Fruit fly (Drosophila melanogaster) whole organism, embryonic: ENCODE data around the gene CG13766.

Experiments used
- Abd-B ChIP-seq: fragments of 200-800 bp; sonication (Bioruptor generic); optimal IDR thresholded peaks from 2 replicates; lab custom pipeline; 2018; ENCODE audit warnings: missing biosample characterization, mild to moderate bottlenecking, missing genetic modification characterization, moderate library complexity
- Asciz ChIP-seq: fragments of 200-800 bp; sonication (Bioruptor generic); optimal IDR thresholded peaks from 2 replicates; lab custom pipeline; 2017; ENCODE audit warnings: missing biosample characterization, mild to moderate bottlenecking, missing genetic modification characterization, missing genetic modification reagents
- Atf-2 ChIP-seq: fragments of 200-800 bp; sonication (Bioruptor generic); optimal IDR thresholded peaks from 2 replicates; lab custom pipeline; 2016; ENCODE audit warnings: missing biosample characterization, missing genetic modification characterization
- Bgb ChIP-seq: fragments of 200-800 bp; sonication (Bioruptor generic); IDR thresholded peaks from 2 replicates; pipeline ENCODE4 v1.3.6; 2022; ENCODE audit warnings: missing biosample characterization, missing genetic modification characterization; ENCODE audit not compliant: partially characterized antibody
- Blimp-1 ChIP-seq: fragments of 200-800 bp; sonication (Bioruptor generic); optimal IDR thresholded peaks from 3 replicates; lab custom pipeline; 2018; ENCODE audit warnings: missing biosample characterization, missing genetic modification characterization, mild to moderate bottlenecking, moderate library complexity, missing genetic modification reagents
- CG10366 ChIP-seq: fragments of 200-800 bp; sonication (Bioruptor generic); IDR thresholded peaks from 2 replicates; pipeline ENCODE4 v1.3.6; 2022; ENCODE audit warnings: missing biosample characterization, missing genetic modification characterization
- CG10431 ChIP-seq: fragments of 200-800 bp; sonication (Bioruptor generic); optimal IDR thresholded peaks from 3 replicates; lab custom pipeline; 2018; ENCODE audit warnings: missing biosample characterization, mild to moderate bottlenecking, missing genetic modification characterization
- CG11398 ChIP-seq: fragments of 200-800 bp; sonication (Bioruptor generic); optimal IDR thresholded peaks from 2 replicates; lab custom pipeline; 2016; ENCODE audit warnings: missing biosample characterization, missing genetic modification characterization
- CG12391 ChIP-seq: fragments of 200-800 bp; sonication (Bioruptor generic); optimal IDR thresholded peaks from 3 replicates; lab custom pipeline; 2018; ENCODE audit warnings: missing biosample characterization, mild to moderate bottlenecking, missing genetic modification characterization, moderate library complexity
- CG13775 ChIP-seq: fragments of 200-800 bp; sonication (Bioruptor generic); optimal IDR thresholded peaks from 3 replicates; lab custom pipeline; 2017; ENCODE audit warnings: missing biosample characterization, mild to moderate bottlenecking, missing genetic modification characterization
- CG14014 ChIP-seq: fragments of 200-800 bp; sonication (Bioruptor generic); IDR thresholded peaks from 2 replicates; pipeline ENCODE4 v1.3.6; 2022; ENCODE audit warnings: missing biosample characterization, missing genetic modification characterization
- CG15011 ChIP-seq: fragments of 200-800 bp; sonication (Bioruptor generic); optimal IDR thresholded peaks from 3 replicates; lab custom pipeline; 2018; ENCODE audit warnings: missing biosample characterization, mild to moderate bottlenecking, missing genetic modification characterization
- CG15269 ChIP-seq: fragments of 200-800 bp; sonication (Bioruptor generic); optimal IDR thresholded peaks from 2 replicates; lab custom pipeline; 2018; ENCODE audit warnings: missing biosample characterization, mild to moderate bottlenecking, missing genetic modification characterization, moderate library complexity
- CG16779 ChIP-seq: fragments of 200-800 bp; sonication (Bioruptor generic); IDR thresholded peaks from 2 replicates; pipeline ENCODE4 v1.3.6; 2022; ENCODE audit warnings: missing biosample characterization, missing genetic modification characterization
- CG1832 ChIP-seq: fragments of 200-800 bp; sonication (Bioruptor generic); optimal IDR thresholded peaks from 2 replicates; lab custom pipeline; 2017; ENCODE audit warnings: missing biosample characterization, mild to moderate bottlenecking, missing genetic modification characterization, inconsistent platforms
- CG4617 ChIP-seq: fragments of 200-800 bp; sonication (Bioruptor generic); optimal IDR thresholded peaks from 3 replicates; lab custom pipeline; 2016; ENCODE audit warnings: missing biosample characterization, missing genetic modification characterization, borderline replicate concordance
- CG6175 ChIP-seq: fragments of 200-800 bp; sonication (Bioruptor generic); IDR thresholded peaks from 3 replicates; pipeline ENCODE4 v1.3.6; 2022; ENCODE audit warnings: missing biosample characterization, missing genetic modification characterization
- CG7928 ChIP-seq: fragments of 200-800 bp; sonication (Bioruptor generic); optimal IDR thresholded peaks from 2 replicates; lab custom pipeline; 2017; ENCODE audit warnings: missing biosample characterization, mild to moderate bottlenecking, missing genetic modification characterization
- CG9727 ChIP-seq: fragments of 200-800 bp; sonication (Bioruptor generic); optimal IDR thresholded peaks from 3 replicates; lab custom pipeline; 2017; ENCODE audit warnings: missing biosample characterization, mild to moderate bottlenecking, missing genetic modification characterization
- CG9817 ChIP-seq: fragments of 200-800 bp; sonication (Bioruptor generic); optimal IDR thresholded peaks from 2 replicates; lab custom pipeline; 2018; ENCODE audit warnings: missing biosample characterization, mild to moderate bottlenecking, missing genetic modification characterization, moderate library complexity
- CrebB ChIP-seq: fragments of 200-800 bp; sonication (Bioruptor generic); optimal IDR thresholded peaks from 3 replicates; lab custom pipeline; 2018; ENCODE audit warnings: missing biosample characterization, mild to moderate bottlenecking, missing genetic modification characterization
- D19A ChIP-seq: fragments of 200-800 bp; optimal IDR thresholded peaks from 3 replicates; lab custom pipeline; 2019; ENCODE audit warnings: missing biosample characterization, mild to moderate bottlenecking, missing genetic modification characterization, moderate library complexity
- ERR ChIP-seq: fragments of 200-800 bp; sonication (Bioruptor generic); optimal IDR thresholded peaks from 2 replicates; lab custom pipeline; 2016; ENCODE audit warnings: missing biosample characterization, missing genetic modification characterization
- HHEX ChIP-seq: fragments of 200-800 bp; sonication (Bioruptor generic); optimal IDR thresholded peaks from 3 replicates; lab custom pipeline; 2017; ENCODE audit warnings: missing biosample characterization, mild to moderate bottlenecking, missing genetic modification characterization, missing genetic modification reagents
- HLH54F ChIP-seq: fragments of 200-800 bp; sonication (Bioruptor generic); optimal IDR thresholded peaks from 3 replicates; lab custom pipeline; 2016; ENCODE audit warnings: missing biosample characterization, missing genetic modification characterization
- HLHmδ ChIP-seq: fragments of 200-800 bp; sonication (Bioruptor generic); optimal IDR thresholded peaks from 2 replicates; lab custom pipeline; 2018; ENCODE audit warnings: missing biosample characterization, mild to moderate bottlenecking, missing genetic modification characterization, moderate library complexity
- Hr39 ChIP-seq: fragments of >200 bp; optimal IDR thresholded peaks from 2 replicates; lab custom pipeline; 2017
- Lhr ChIP-seq: fragments of 200-800 bp; sonication (Bioruptor generic); optimal IDR thresholded peaks from 3 replicates; lab custom pipeline; 2017; ENCODE audit warnings: mild to moderate bottlenecking, missing biosample characterization, missing genetic modification reagents, missing genetic modification characterization
- Max ChIP-seq: fragments of 200-800 bp; sonication (Bioruptor generic); optimal IDR thresholded peaks from 2 replicates; lab custom pipeline; 2016; ENCODE audit warnings: missing biosample characterization, mild to moderate bottlenecking, missing genetic modification characterization
- Med ChIP-seq: fragments of 200-800 bp; sonication (Bioruptor generic); peaks from one replicate; lab custom pipeline; 2016; ENCODE audit warnings: missing biosample characterization, missing genetic modification characterization, mild to moderate bottlenecking, inconsistent platforms, moderate library complexity
- Neu2 ChIP-seq: fragments of 200-800 bp; sonication (Bioruptor generic); optimal IDR thresholded peaks from 3 replicates; lab custom pipeline; 2016; ENCODE audit warnings: missing biosample characterization, missing genetic modification characterization, borderline replicate concordance
- Nf-YC ChIP-seq: fragments of 200-800 bp; optimal IDR thresholded peaks from 3 replicates; lab custom pipeline; 2019; ENCODE audit warnings: missing biosample characterization, mild to moderate bottlenecking, missing genetic modification characterization, moderate library complexity
- Poxn ChIP-seq: fragments of 200-800 bp; sonication (Bioruptor generic); IDR thresholded peaks from 2 replicates; pipeline ENCODE4 v1.3.6; 2022; ENCODE audit warnings: missing biosample characterization, missing genetic modification characterization
- Rx ChIP-seq: fragments of 200-800 bp; sonication (Bioruptor generic); IDR thresholded peaks from 2 replicates; pipeline ENCODE4 v1.3.6; 2022; ENCODE audit warnings: missing biosample characterization, missing genetic modification characterization
- Side ChIP-seq: fragments of 200-800 bp; sonication (Bioruptor generic); optimal IDR thresholded peaks from 2 replicates; lab custom pipeline; 2016; ENCODE audit warnings: missing biosample characterization, missing genetic modification characterization
- Sry-δ ChIP-seq: fragments of 200-800 bp; sonication (Bioruptor generic); optimal IDR thresholded peaks from 2 replicates; lab custom pipeline; 2016; ENCODE audit warnings: missing biosample characterization, missing genetic modification characterization
- TFAM ChIP-seq: fragments of 200-800 bp; sonication (Bioruptor generic); optimal IDR thresholded peaks from 2 replicates; lab custom pipeline; 2017; ENCODE audit warnings: missing biosample characterization, missing genetic modification characterization, inconsistent platforms
- Usf ChIP-seq: fragments of 200-800 bp; sonication (Bioruptor generic); optimal IDR thresholded peaks from 2 replicates; lab custom pipeline; 2017; ENCODE audit warnings: missing genotype, missing biosample characterization, missing genetic modification characterization
- Xbp1 ChIP-seq: fragments of 200-800 bp; sonication (Bioruptor generic); optimal IDR thresholded peaks from 3 replicates; lab custom pipeline; 2016; ENCODE audit warnings: missing biosample characterization, mild to moderate bottlenecking, missing genetic modification characterization
- amos ChIP-seq: fragments of 200-800 bp; sonication (Bioruptor generic); IDR thresholded peaks from 2 replicates; pipeline ENCODE4 v1.3.6; 2022; ENCODE audit warnings: missing biosample characterization, missing genetic modification characterization; ENCODE audit not compliant: partially characterized antibody
- bbx ChIP-seq: fragments of 200-800 bp; sonication (Bioruptor generic); IDR thresholded peaks from 2 replicates; pipeline ENCODE4 v1.3.6; 2022; ENCODE audit warnings: missing biosample characterization, missing genetic modification characterization; ENCODE audit not compliant: partially characterized antibody
- chm ChIP-seq: fragments of 200-800 bp; sonication (Bioruptor generic); IDR thresholded peaks from 2 replicates; pipeline ENCODE4 v1.3.6; 2022; ENCODE audit warnings: missing biosample characterization, missing genetic modification characterization
- chn ChIP-seq: fragments of 200-800 bp; sonication (Bioruptor generic); optimal IDR thresholded peaks from 2 replicates; lab custom pipeline; 2016; ENCODE audit warnings: missing biosample characterization, missing genetic modification characterization
- dimm ChIP-seq: fragments of 200-800 bp; sonication (Bioruptor generic); IDR thresholded peaks from 2 replicates; pipeline ENCODE4 v1.3.6; 2022; ENCODE audit warnings: missing biosample characterization, missing genetic modification characterization
- ems ChIP-seq: fragments of 200-800 bp; sonication (Bioruptor generic); optimal IDR thresholded peaks from 3 replicates; lab custom pipeline; 2016; ENCODE audit warnings: missing biosample characterization, missing genetic modification characterization
- en ChIP-seq: fragments of 200-800 bp; sonication (Bioruptor generic); optimal IDR thresholded peaks from 2 replicates; lab custom pipeline; 2016; ENCODE audit warnings: missing biosample characterization, missing genetic modification characterization
- gt ChIP-seq: fragments of 200-800 bp; sonication (Bioruptor generic); IDR thresholded peaks from 2 replicates; pipeline ENCODE4 v1.3.6; 2022; ENCODE audit warnings: missing biosample characterization, missing genetic modification characterization
- nau ChIP-seq: fragments of 200-800 bp; sonication (Bioruptor generic); optimal IDR thresholded peaks from 3 replicates; lab custom pipeline; 2017; ENCODE audit warnings: missing biosample characterization, mild to moderate bottlenecking, missing genetic modification characterization, missing genetic modification reagents
- onecut ChIP-seq: fragments of 200-800 bp; sonication (Bioruptor generic); IDR thresholded peaks from 2 replicates; pipeline ENCODE4 v1.3.6; 2022; ENCODE audit warnings: missing biosample characterization, missing genetic modification characterization
- schlank ChIP-seq: fragments of 200-800 bp; sonication (Bioruptor generic); optimal IDR thresholded peaks from 2 replicates; lab custom pipeline; 2018; ENCODE audit warnings: missing biosample characterization, mild to moderate bottlenecking, missing genetic modification characterization
- tgo ChIP-seq: fragments of 200-800 bp; sonication (Bioruptor generic); IDR thresholded peaks from 3 replicates; pipeline ENCODE4 v1.3.6; 2022; ENCODE audit warnings: missing biosample characterization, missing genetic modification characterization
- unpg ChIP-seq: fragments of 200-800 bp; sonication (Bioruptor generic); optimal IDR thresholded peaks from 3 replicates; lab custom pipeline; 2018; ENCODE audit warnings: missing biosample characterization, mild to moderate bottlenecking, missing genetic modification characterization, moderate library complexity

The CG13766 gene

DNA sequence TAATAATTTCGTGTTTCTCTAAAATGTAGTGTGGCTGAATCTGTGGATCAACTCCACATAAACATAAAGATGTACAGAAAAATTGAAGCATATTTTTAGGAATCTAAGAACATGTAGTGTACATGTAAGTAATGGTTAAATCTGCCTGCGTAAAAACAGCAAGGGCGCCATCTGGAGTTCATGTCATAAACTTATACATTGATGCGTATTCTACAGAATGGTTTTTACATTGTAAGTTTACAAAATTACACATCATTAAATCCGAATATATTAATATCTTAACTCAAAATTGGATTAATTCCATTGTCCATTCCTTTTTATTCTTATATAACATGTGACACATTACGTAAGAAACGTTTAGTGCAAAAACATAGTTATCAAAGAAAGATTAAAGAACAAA, 39.0 kb downstream of the CG13766 start (continued):
- TF ChIP-seq HHEX (no peak), TFAM (GFP tag; lab: Kevin White, UChicago) (no peak), Nf-YC (peak; percentile 0), Max (GFP tag; lab: Kevin White, UChicago) (peak; percentile 13), tgo (GFP tag; lab: Robert Waterston, UW) (no peak), CG16779 (GFP tag; lab: Robert Waterston, UW) (no peak), Sry-δ (GFP tag; lab: Kevin White, UChicago) (no peak), CrebB (no peak), D19A (tag; lab: Kevin White, UChicago) (peak; percentile 86), CG15269 (tag; lab: Kevin White, UChicago) (no peak), CG1832 (no peak), CG9817 (tag; lab: Kevin White, UChicago) (peak; percentile 22), Bgb (GFP tag; lab: Robert Waterston, UW) (peak; percentile 88), Blimp-1 (GFP tag; lab: Kevin White, UChicago) (no peak), CG6175 (GFP tag; lab: Robert Waterston, UW) (no peak), Atf-2 (no peak), chm (GFP tag; lab: Robert Waterston, UW) (no peak), schlank (no peak), HLH54F (GFP tag; lab: Kevin White, UChicago) (peak; percentile 9), Hr39 (lab: Kevin White, UChicago) (no peak), CG10431 (no peak), CG14014 (GFP tag; lab: Robert Waterston, UW) (no peak), CG4617 (GFP tag; lab: Kevin White, UChicago) (no peak), CG15011 (GFP tag; lab: Kevin White, UChicago) (no peak), Med (GFP tag; lab: Kevin White, UChicago) (peak; percentile 86), dimm (no peak), ems (GFP tag; lab: Kevin White, UChicago) (no peak), Abd-B (peak; percentile 29), CG11398 (GFP tag; lab: Kevin White, UChicago) (no peak), Rx (GFP tag; lab: Robert Waterston, UW) (no peak), Poxn (GFP tag; lab: Robert Waterston, UW) (no peak), Lhr (GFP tag; lab: Kevin White, UChicago) (peak; percentile 71), en (GFP tag; lab: Kevin White, UChicago) (no peak), ERR (GFP tag; lab: Kevin White, UChicago) (no peak), CG10366 (GFP tag; lab: Robert Waterston, UW) (no peak), HLHmδ (GFP tag; lab: Kevin White, UChicago) (no peak), onecut (GFP tag; lab: Robert Waterston, UW) (no peak), bbx (GFP tag; lab: Robert Waterston, UW) (peak; percentile 60; the same call in 1 of the 2 replicates), unpg (GFP tag; lab: Kevin White, UChicago) (no peak), Xbp1 (GFP tag; lab: Kevin White, UChicago) (peak; percentile 42), CG13775 (GFP tag; lab: Kevin White, UChicago) (no peak), gt (GFP tag; lab: Robert Waterston, UW) (no peak), Asciz (GFP tag; lab: Kevin White, UChicago) (no peak), Side (GFP tag; lab: Kevin White, UChicago) (no peak), nau (GFP tag; lab: Kevin White, UChicago) (no peak), Usf (GFP tag; lab: Kevin White, UChicago) (no peak), Neu2 (GFP tag; lab: Kevin White, UChicago) (no peak), chn (no peak), CG12391 (tag; lab: Kevin White, UChicago) (no peak), amos (GFP tag; lab: Robert Waterston, UW) (peak; percentile 80), CG7928 (no peak), CG9727 (GFP tag; lab: Kevin White, UChicago) (no peak)
